Worm (Caenorhabditis elegans) whole organism, L4 larva: ENCODE measurements around the gene sre-53.

Experiments used
- Y5F2A.4 ChIP-seq: fragments of 200-800 bp; sonication (Bioruptor generic); optimal IDR thresholded peaks from 2 replicates; lab custom pipeline; 2018; ENCODE audit warnings: mild to moderate bottlenecking, missing genetic modification characterization, missing compliant biosample characterization
- aly-2 ChIP-seq: sonication (generic microtip); optimal IDR thresholded peaks from 2 replicates; lab custom pipeline; 2018; ENCODE audit warnings: missing biosample characterization, missing genetic modification characterization
- ceh-32 ChIP-seq: sonication (generic microtip); optimal IDR thresholded peaks from 2 replicates; lab custom pipeline; 2016; ENCODE audit warnings: mild to moderate bottlenecking, missing genetic modification characterization, missing compliant biosample characterization; ENCODE audit not compliant: poor library complexity
- jun-1 ChIP-seq: fragments of 150-350 bp; optimal IDR thresholded peaks from 2 replicates; lab custom pipeline; 2014; ENCODE audit warnings: missing biosample characterization, missing genetic modification reagents, missing genetic modification characterization
- lin-38 ChIP-seq: fragments of 200-800 bp; sonication (Bioruptor generic); IDR thresholded peaks from 2 replicates; pipeline ENCODE4 v1.3.6; 2022; ENCODE audit warnings: missing genetic modification reagents, missing genetic modification characterization, missing compliant biosample characterization
- madf-9 ChIP-seq: fragments of 200-800 bp; sonication (Bioruptor generic); conservative IDR thresholded peaks from 2 replicates; pipeline ENCODE4 v1.3.6; 2022; ENCODE audit warnings: missing genetic modification reagents, missing genetic modification characterization, missing compliant biosample characterization
- mep-1 ChIP-seq: fragments of 150-350 bp; sonication (generic microtip); optimal IDR thresholded peaks from 3 replicates; lab custom pipeline; 2014; ENCODE audit warnings: missing biosample characterization, missing genetic modification characterization
- nhr-10 ChIP-seq: fragments of 150-350 bp; optimal IDR thresholded peaks from 2 replicates; lab custom pipeline; 2014; ENCODE audit warnings: missing biosample characterization, missing genetic modification characterization
- nhr-11 ChIP-seq: fragments of 150-350 bp; optimal IDR thresholded peaks from 2 replicates; lab custom pipeline; 2014; ENCODE audit warnings: missing biosample characterization, missing genetic modification characterization
- nhr-237 ChIP-seq: sonication (generic microtip); optimal IDR thresholded peaks from 2 replicates; lab custom pipeline; 2017; ENCODE audit warnings: missing biosample characterization, missing genetic modification characterization
- skn-1 ChIP-seq: fragments of 150-350 bp; optimal IDR thresholded peaks from 2 replicates; lab custom pipeline; 2014; ENCODE audit warnings: missing biosample characterization, missing genetic modification characterization

- no peak for TF ChIP-seq nhr-11 (tag; lab: Kevin White, UChicago)
- TF ChIP-seq lin-38 (GFP tag; lab: Robert Waterston, UW) = no peak
- no peak for TF ChIP-seq aly-2 (tag; lab: Kevin White, UChicago)
- no peak for TF ChIP-seq ceh-32 (tag; lab: Kevin White, UChicago)
- TF ChIP-seq madf-9 = no peak
- no peak for TF ChIP-seq nhr-10 (tag; lab: Kevin White, UChicago)
- TF ChIP-seq skn-1 (tag; lab: Kevin White, UChicago) = no peak
- no peak for TF ChIP-seq mep-1 (tag; lab: Kevin White, UChicago)
- no peak for TF ChIP-seq Y5F2A.4 (GFP tag; lab: Kevin White, UChicago)
- no peak for TF ChIP-seq nhr-237 (tag; lab: Kevin White, UChicago)
- TF ChIP-seq jun-1 (tag; lab: Kevin White, UChicago) = no peak
Observed at ce11 chrII:12323305-12323704, at the start of gene sre-53.
